Worm (Caenorhabditis elegans) whole organism, young adult: ENCODE data around the gene nac-3.

Experiments
- C17E4.6 ChIP-seq: fragments of 200-800 bp; sonication (Bioruptor generic); IDR thresholded peaks from 2 replicates; pipeline ENCODE4 v1.3.6; 2022; ENCODE audit warnings: missing genetic modification reagents, missing genetic modification characterization, missing compliant biosample characterization
- rcor-1 ChIP-seq: fragments of 200-800 bp; sonication (Bioruptor generic); IDR thresholded peaks from 2 replicates; pipeline ENCODE4 v1.3.6; 2022; ENCODE audit warnings: missing genetic modification reagents, missing genetic modification characterization, missing compliant biosample characterization

- no peak for TF ChIP-seq rcor-1 (GFP tag; lab: Robert Waterston, UW)
- TF ChIP-seq C17E4.6 (GFP tag; lab: Robert Waterston, UW), result no peak
These were observed 26.2 kb upstream of the nac-3 start for ce11 chrIII:10126375-10126774.
